Fruit fly (Drosophila melanogaster) whole organism: ENCODE measurements around the gene DPCoAC.

Source experiments
- CG8478 ChIP-seq: fragments of >200 bp; optimal IDR thresholded peaks from 2 replicates; lab custom pipeline; 2018; ENCODE audit warnings: inconsistent platforms
- Dll ChIP-seq: fragments of >200 bp; optimal IDR thresholded peaks from 2 replicates; lab custom pipeline; 2017
- EcR ChIP-seq, 2 experiments: fragments of >200 bp; optimal IDR thresholded peaks; 2 replicates each; lab custom pipeline; 2017; ENCODE audit warnings: missing biosample characterization in 2 of 2, missing genetic modification characterization in 2 of 2, missing genetic modification reagents in 2 of 2
- pan ChIP-seq: fragments of >200 bp; optimal IDR thresholded peaks from 2 replicates; lab custom pipeline; 2017
- psq ChIP-seq: fragments of >200 bp; optimal IDR thresholded peaks from 2 replicates; lab custom pipeline; 2017
- usp ChIP-seq: fragments of >200 bp; optimal IDR thresholded peaks from 2 replicates; lab custom pipeline; 2017; ENCODE audit warnings: missing biosample characterization, missing genetic modification characterization, mixed read lengths

Gene DPCoAC

dm6 chr3R:20557415-20558105 lies at the start of gene DPCoAC, which contains the start of gene CG5180:
Gene DPCoAC (minus strand): TSS chr3R:20557667.
Gene CG5180 (plus strand): TSS chr3R:20557930.
- TF ChIP-seq CG8478 (lab: Kevin White, UChicago): no peak
- TF ChIP-seq usp (GFP tag; lab: Kevin White, UChicago): no peak
- TF ChIP-seq EcR (GFP tag; optimal IDR thresholded peaks at IDR 0.05; lab: Kevin White, UChicago): no peak
- no peak for TF ChIP-seq Dll (lab: Kevin White, UChicago)
- TF ChIP-seq psq (lab: Kevin White, UChicago): no peak
- TF ChIP-seq pan: no peak

DNA sequence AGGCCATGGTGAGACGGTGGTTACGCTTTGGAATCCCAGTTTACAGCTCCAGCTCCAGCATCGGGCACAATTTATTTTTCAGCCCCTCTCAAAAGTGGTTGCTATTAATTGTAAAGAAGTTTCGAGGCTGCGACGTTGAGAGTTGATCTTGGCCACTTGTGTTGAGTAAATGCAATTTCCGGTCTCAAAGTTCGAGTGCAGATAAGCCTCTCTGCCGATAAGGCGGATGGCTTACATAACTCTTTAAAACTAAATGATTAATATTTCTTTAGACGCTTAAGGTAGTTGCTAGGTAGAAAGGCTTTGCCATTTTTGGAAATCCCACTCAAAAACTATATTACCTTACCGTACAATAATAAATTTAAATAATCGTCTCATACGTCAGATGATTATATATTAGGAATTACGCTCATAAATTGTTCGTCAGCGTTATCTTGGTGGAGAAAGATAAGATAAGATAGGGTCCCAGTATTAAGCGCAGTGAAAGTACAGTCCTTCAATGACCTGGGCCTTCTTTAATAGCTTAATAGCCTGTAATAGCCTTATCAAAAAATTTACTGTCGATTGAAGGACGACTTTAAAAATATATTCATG lies 48.2 kb upstream of the DPCoAC start:
- TF ChIP-seq Dll (lab: Kevin White, UChicago) (no peak), psq (lab: Kevin White, UChicago) (no peak), usp (GFP tag; lab: Kevin White, UChicago) (no peak), pan (no peak), CG8478 (lab: Kevin White, UChicago) (no peak), EcR (GFP tag; optimal IDR thresholded peaks at IDR 0.05; lab: Kevin White, UChicago) (no peak)

dm6 chr3R:20605078-20605477 lies 47.6 kb upstream of the DPCoAC start:
- no peak for TF ChIP-seq pan
- no peak for TF ChIP-seq EcR (GFP tag; optimal IDR thresholded peaks at IDR 0.05; lab: Kevin White, UChicago)
- TF ChIP-seq usp (GFP tag; lab: Kevin White, UChicago): no peak
- no peak for TF ChIP-seq CG8478 (lab: Kevin White, UChicago)
- no peak for TF ChIP-seq Dll (lab: Kevin White, UChicago)
- TF ChIP-seq psq (lab: Kevin White, UChicago): no peak

dm6 chr3R:20604078-20604477 lies 46.6 kb upstream of the DPCoAC start:
- no peak for TF ChIP-seq usp (GFP tag; lab: Kevin White, UChicago)
- no peak for TF ChIP-seq psq (lab: Kevin White, UChicago)
- TF ChIP-seq EcR (GFP tag; optimal IDR thresholded peaks at IDR 0.05; lab: Kevin White, UChicago): no peak
- no peak for TF ChIP-seq CG8478 (lab: Kevin White, UChicago)
- TF ChIP-seq pan: no peak
- TF ChIP-seq Dll (lab: Kevin White, UChicago): no peak

DNA sequence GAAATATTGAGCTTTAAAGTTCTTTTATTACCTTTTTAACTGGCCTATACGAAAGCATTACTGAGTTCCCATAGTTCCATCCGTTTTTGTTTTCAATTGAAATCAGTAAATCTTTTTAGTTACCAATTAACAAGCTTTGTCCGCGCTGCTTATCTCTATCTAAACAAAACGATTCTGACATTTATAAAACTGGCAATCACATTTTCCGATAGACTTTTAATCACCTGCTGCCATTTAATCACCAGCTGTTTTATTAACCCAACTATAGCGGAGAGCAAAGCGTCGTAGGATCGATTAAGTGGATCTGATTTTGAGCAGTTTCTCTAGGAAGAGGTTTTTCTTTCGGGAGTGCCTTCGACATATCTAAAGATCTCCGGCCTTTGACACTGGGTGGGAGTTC lies 45.1 kb upstream of the DPCoAC start:
- TF ChIP-seq psq (lab: Kevin White, UChicago) (no peak), EcR (GFP tag; optimal IDR thresholded peaks at IDR 0.05; lab: Kevin White, UChicago) (no peak), Dll (lab: Kevin White, UChicago) (no peak), pan (no peak), usp (GFP tag; lab: Kevin White, UChicago) (no peak), CG8478 (lab: Kevin White, UChicago) (no peak)

dm6 chr3R:20600109-20600508 lies 42.6 kb upstream of the DPCoAC start:
- TF ChIP-seq CG8478 (lab: Kevin White, UChicago) (no peak), Dll (lab: Kevin White, UChicago) (no peak), pan (no peak)

dm6 chr3R:20597407-20598325 lies 40.2 kb upstream of the DPCoAC start:
- no peak for TF ChIP-seq Dll (lab: Kevin White, UChicago)
- no peak for TF ChIP-seq pan
- TF ChIP-seq psq (lab: Kevin White, UChicago): no peak
- TF ChIP-seq usp (GFP tag; lab: Kevin White, UChicago): no peak
- no peak for TF ChIP-seq CG8478 (lab: Kevin White, UChicago)
- TF ChIP-seq EcR (GFP tag; optimal IDR thresholded peaks at IDR 0.05; lab: Kevin White, UChicago): no peak

- TF ChIP-seq EcR (GFP tag; optimal IDR thresholded peaks at IDR 0.05; lab: Kevin White, UChicago): no peak
- no peak for TF ChIP-seq psq (lab: Kevin White, UChicago)
- no peak for TF ChIP-seq usp (GFP tag; lab: Kevin White, UChicago)
- no peak for TF ChIP-seq Dll (lab: Kevin White, UChicago)
- no peak for TF ChIP-seq pan
- TF ChIP-seq CG8478 (lab: Kevin White, UChicago): no peak
These were observed 39.0 kb upstream of the DPCoAC start for dm6 chr3R:20596337-20596962.

DNA sequence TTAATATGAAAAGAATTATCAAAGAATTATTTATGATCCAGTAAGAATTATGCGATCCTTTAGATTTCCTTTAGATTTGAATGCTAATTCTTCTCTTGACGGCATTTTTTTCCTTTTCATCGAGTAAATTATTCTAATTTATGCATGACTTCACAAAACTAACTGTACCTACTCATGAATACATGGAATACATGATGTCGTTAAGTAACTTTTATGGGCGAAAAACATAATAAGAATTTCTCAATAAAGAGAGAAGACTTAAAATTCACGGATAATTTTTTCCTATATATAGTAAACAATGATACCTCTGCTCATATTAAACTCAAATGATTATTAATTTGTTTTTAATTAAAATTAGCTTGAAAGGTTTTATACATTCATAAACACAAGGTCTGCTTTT lies 38.4 kb upstream of the DPCoAC start:
- no peak for TF ChIP-seq usp (GFP tag; lab: Kevin White, UChicago)
- TF ChIP-seq EcR (GFP tag; optimal IDR thresholded peaks at IDR 0.05; lab: Kevin White, UChicago): no peak
- TF ChIP-seq Dll (lab: Kevin White, UChicago): no peak
- no peak for TF ChIP-seq psq (lab: Kevin White, UChicago)
- no peak for TF ChIP-seq pan
- no peak for TF ChIP-seq CG8478 (lab: Kevin White, UChicago)

- TF ChIP-seq pan (no peak), psq (lab: Kevin White, UChicago) (no peak), CG8478 (lab: Kevin White, UChicago) (no peak), usp (GFP tag; lab: Kevin White, UChicago) (no peak), Dll (lab: Kevin White, UChicago) (no peak), EcR (GFP tag; optimal IDR thresholded peaks at IDR 0.05; lab: Kevin White, UChicago) (no peak)
These were observed 37.8 kb upstream of the DPCoAC start for dm6 chr3R:20595145-20595812.
